Worm (Caenorhabditis elegans) whole organism, late embryonic: Measurements from ENCODE around the gene glb-5.

Source experiments
- C38D4.7 ChIP-seq: fragments of 200-800 bp; sonication (Bioruptor generic); optimal IDR thresholded peaks from 2 replicates; lab custom pipeline; 2018; ENCODE audit warnings: mild to moderate bottlenecking, missing genetic modification characterization, moderate library complexity, missing compliant biosample characterization
- F13H6.1 ChIP-seq: sonication (generic microtip); optimal IDR thresholded peaks from 2 replicates; lab custom pipeline; 2016; ENCODE audit warnings: missing genetic modification characterization, missing compliant biosample characterization
- K09A11.1 ChIP-seq: sonication (generic microtip); optimal IDR thresholded peaks from 2 replicates; lab custom pipeline; 2017; ENCODE audit warnings: antibody characterized with exemption, mild to moderate bottlenecking, missing genetic modification characterization, missing compliant biosample characterization; ENCODE audit not compliant: insufficient read depth
- T23F11.4 ChIP-seq: fragments of 200-800 bp; sonication (Bioruptor generic); optimal IDR thresholded peaks from 2 replicates; lab custom pipeline; 2018; ENCODE audit warnings: mild to moderate bottlenecking, missing genetic modification characterization, missing compliant biosample characterization
- Y22D7AL.16 ChIP-seq: sonication (generic microtip); optimal IDR thresholded peaks from 2 replicates; lab custom pipeline; 2016; ENCODE audit warnings: missing genetic modification characterization, missing compliant biosample characterization
- ahr-1 ChIP-seq: sonication (generic microtip); optimal IDR thresholded peaks from 2 replicates; lab custom pipeline; 2016; ENCODE audit warnings: missing genetic modification characterization, missing compliant biosample characterization
- ceh-14 ChIP-seq: sonication (generic microtip); optimal IDR thresholded peaks from 2 replicates; lab custom pipeline; 2016; ENCODE audit warnings: missing genotype, missing genetic modification characterization, missing compliant biosample characterization
- ceh-18 ChIP-seq: sonication (generic microtip); optimal IDR thresholded peaks from 2 replicates; lab custom pipeline; 2016; ENCODE audit warnings: missing genetic modification characterization, missing compliant biosample characterization
- ceh-2 ChIP-seq: sonication (generic microtip); optimal IDR thresholded peaks from 2 replicates; lab custom pipeline; 2016; ENCODE audit warnings: missing genotype, missing genetic modification characterization, missing compliant biosample characterization
- ceh-22 ChIP-seq: sonication (generic microtip); optimal IDR thresholded peaks from 2 replicates; lab custom pipeline; 2017; ENCODE audit warnings: missing biosample characterization, missing genetic modification characterization
- ceh-24 ChIP-seq: sonication (generic microtip); optimal IDR thresholded peaks from 2 replicates; lab custom pipeline; 2016; ENCODE audit warnings: mild to moderate bottlenecking, missing genetic modification characterization, missing compliant biosample characterization
- ceh-30 ChIP-seq: fragments of 150-350 bp; optimal IDR thresholded peaks from 2 replicates; lab custom pipeline; 2014; ENCODE audit warnings: missing biosample characterization, missing genetic modification characterization
- ceh-31 ChIP-seq: sonication (generic microtip); optimal IDR thresholded peaks from 2 replicates; lab custom pipeline; 2016; ENCODE audit warnings: missing genetic modification characterization, missing compliant biosample characterization
- ceh-34 ChIP-seq: sonication (generic microtip); optimal IDR thresholded peaks from 2 replicates; lab custom pipeline; 2016; ENCODE audit warnings: mild to moderate bottlenecking, missing genetic modification characterization, missing compliant biosample characterization
- ceh-48 ChIP-seq: sonication (generic microtip); optimal IDR thresholded peaks from 2 replicates; lab custom pipeline; 2016; ENCODE audit warnings: missing genetic modification characterization, inconsistent platforms, missing compliant biosample characterization
- ceh-9 ChIP-seq: sonication (generic microtip); optimal IDR thresholded peaks from 2 replicates; lab custom pipeline; 2016; ENCODE audit warnings: mild to moderate bottlenecking, missing genetic modification characterization, inconsistent platforms, missing compliant biosample characterization
- che-1 ChIP-seq: sonication (generic microtip); optimal IDR thresholded peaks from 2 replicates; lab custom pipeline; 2016; ENCODE audit warnings: mild to moderate bottlenecking, missing genetic modification characterization, missing compliant biosample characterization
- dve-1 ChIP-seq: sonication (generic microtip); optimal IDR thresholded peaks from 2 replicates; lab custom pipeline; 2017; ENCODE audit warnings: antibody characterized with exemption, mild to moderate bottlenecking, missing genetic modification characterization, missing compliant biosample characterization
- elt-2 ChIP-seq: sonication (generic microtip); optimal IDR thresholded peaks from 2 replicates; lab custom pipeline; 2016; ENCODE audit warnings: missing genetic modification reagents, missing genetic modification characterization, missing compliant biosample characterization
- ets-4 ChIP-seq: sonication (generic microtip); optimal IDR thresholded peaks from 2 replicates; lab custom pipeline; 2016; ENCODE audit warnings: missing genetic modification characterization, missing compliant biosample characterization
- fax-1 ChIP-seq: sonication (generic microtip); optimal IDR thresholded peaks from 2 replicates; lab custom pipeline; 2016; ENCODE audit warnings: missing genotype, missing genetic modification characterization, missing compliant biosample characterization
- fkh-10 ChIP-seq: fragments of 150-350 bp; optimal IDR thresholded peaks from 2 replicates; lab custom pipeline; 2014; ENCODE audit warnings: missing biosample characterization, missing genetic modification reagents, missing genetic modification characterization
- fkh-6 ChIP-seq: sonication (generic microtip); optimal IDR thresholded peaks from 2 replicates; lab custom pipeline; 2016; ENCODE audit warnings: missing genetic modification characterization, missing compliant biosample characterization
- gmeb-2 ChIP-seq: sonication (generic microtip); optimal IDR thresholded peaks from 2 replicates; lab custom pipeline; 2016; ENCODE audit warnings: missing genetic modification characterization, inconsistent platforms, missing compliant biosample characterization
- hlh-30 ChIP-seq: sonication (generic microtip); optimal IDR thresholded peaks from 2 replicates; lab custom pipeline; 2017; ENCODE audit warnings: antibody characterized with exemption, missing genetic modification characterization, missing compliant biosample characterization; ENCODE audit not compliant: insufficient read depth
- hlh-6 ChIP-seq: sonication (generic microtip); optimal IDR thresholded peaks from 2 replicates; lab custom pipeline; 2016; ENCODE audit warnings: missing genotype, missing genetic modification characterization, missing compliant biosample characterization
- lim-6 ChIP-seq: sonication (generic microtip); optimal IDR thresholded peaks from 2 replicates; lab custom pipeline; 2016; ENCODE audit warnings: missing genetic modification characterization, missing compliant biosample characterization
- lin-11 ChIP-seq: fragments of 200-800 bp; sonication (Bioruptor generic); optimal IDR thresholded peaks from 2 replicates; lab custom pipeline; 2018; ENCODE audit warnings: mild to moderate bottlenecking, missing genetic modification characterization, missing compliant biosample characterization
- madf-2 ChIP-seq: sonication (generic microtip); optimal IDR thresholded peaks from 2 replicates; lab custom pipeline; 2017; ENCODE audit warnings: missing genetic modification characterization, missing compliant biosample characterization
- mec-3 ChIP-seq: sonication (generic microtip); optimal IDR thresholded peaks from 2 replicates; lab custom pipeline; 2016; ENCODE audit warnings: borderline replicate concordance, missing genetic modification characterization, missing compliant biosample characterization
- nfya-1 ChIP-seq: sonication (generic microtip); optimal IDR thresholded peaks from 2 replicates; lab custom pipeline; 2017; ENCODE audit warnings: missing genetic modification characterization, mild to moderate bottlenecking, missing compliant biosample characterization, antibody characterized with exemption, moderate library complexity
- nhr-11 ChIP-seq: fragments of 150-350 bp; optimal IDR thresholded peaks from 2 replicates; lab custom pipeline; 2014; ENCODE audit warnings: missing biosample characterization, missing genetic modification characterization
- nhr-232 ChIP-seq: sonication (generic microtip); optimal IDR thresholded peaks from 2 replicates; lab custom pipeline; 2016; ENCODE audit warnings: missing genetic modification characterization, missing compliant biosample characterization
- npax-4 ChIP-seq: sonication (generic microtip); optimal IDR thresholded peaks from 2 replicates; lab custom pipeline; 2016; ENCODE audit warnings: missing genetic modification characterization, missing compliant biosample characterization
- odd-2 ChIP-seq: sonication (generic microtip); optimal IDR thresholded peaks from 2 replicates; lab custom pipeline; 2017; ENCODE audit warnings: antibody characterized with exemption, mild to moderate bottlenecking, missing genetic modification characterization, missing compliant biosample characterization
- pag-3 ChIP-seq: sonication (generic microtip); optimal IDR thresholded peaks from 2 replicates; lab custom pipeline; 2016; ENCODE audit warnings: missing compliant biosample characterization, missing genetic modification characterization, borderline replicate concordance
- pat-9 ChIP-seq: fragments of 200-800 bp; sonication (Bioruptor generic); optimal IDR thresholded peaks from 2 replicates; lab custom pipeline; 2018; ENCODE audit warnings: mild to moderate bottlenecking, missing genetic modification characterization, moderate library complexity, missing compliant biosample characterization
- pha-2 ChIP-seq: sonication (generic microtip); optimal IDR thresholded peaks from 2 replicates; lab custom pipeline; 2017; ENCODE audit warnings: mild to moderate bottlenecking, missing genetic modification characterization, missing compliant biosample characterization
- pros-1 ChIP-seq: fragments of 150-350 bp; optimal IDR thresholded peaks from 2 replicates; lab custom pipeline; 2014; ENCODE audit warnings: missing biosample characterization, missing genetic modification reagents, missing genetic modification characterization
- ref-2 ChIP-seq: sonication (generic microtip); optimal IDR thresholded peaks from 2 replicates; lab custom pipeline; 2016; ENCODE audit warnings: missing genetic modification characterization, missing compliant biosample characterization
- rnt-1 ChIP-seq: sonication (generic microtip); optimal IDR thresholded peaks from 2 replicates; lab custom pipeline; 2016; ENCODE audit warnings: missing genetic modification characterization, missing compliant biosample characterization
- sox-2 ChIP-seq: fragments of 200-800 bp; sonication (Bioruptor generic); IDR thresholded peaks from 2 replicates; pipeline ENCODE4 v1.3.6; 2022; ENCODE audit warnings: missing genetic modification reagents, missing genetic modification characterization, missing compliant biosample characterization
- sox-4 ChIP-seq: sonication (generic microtip); optimal IDR thresholded peaks from 2 replicates; lab custom pipeline; 2017; ENCODE audit warnings: mild to moderate bottlenecking, missing genetic modification characterization, inconsistent platforms, missing compliant biosample characterization
- syd-9 ChIP-seq: sonication (generic microtip); optimal IDR thresholded peaks from 2 replicates; lab custom pipeline; 2016; ENCODE audit warnings: mild to moderate bottlenecking, missing genetic modification characterization, moderate library complexity, missing compliant biosample characterization
- tbx-2 ChIP-seq: sonication (generic microtip); optimal IDR thresholded peaks from 2 replicates; lab custom pipeline; 2016; ENCODE audit warnings: missing genetic modification characterization, missing compliant biosample characterization
- tbx-7 ChIP-seq: sonication (generic microtip); optimal IDR thresholded peaks from 2 replicates; lab custom pipeline; 2016; ENCODE audit warnings: missing genotype, missing genetic modification characterization, missing compliant biosample characterization
- ttx-3 ChIP-seq: sonication (generic microtip); optimal IDR thresholded peaks from 2 replicates; lab custom pipeline; 2016; ENCODE audit warnings: missing genetic modification reagents, missing genetic modification characterization, missing compliant biosample characterization
- unc-3 ChIP-seq, 2 experiments: fragments of 200-800 bp in 1 of 2; sonication (Bioruptor generic) in 1 of 2; sonication (generic microtip) in 1 of 2; conservative IDR thresholded peaks in 1 of 2; optimal IDR thresholded peaks in 1 of 2; 2 replicates each; pipeline versions ENCODE4 v1.3.6 to Lab custom; 2016 to 2022; ENCODE audit warnings: missing compliant biosample characterization in 2 of 2, missing genetic modification characterization in 2 of 2, missing genetic modification reagents in 1 of 2
- unc-42 ChIP-seq: sonication (generic microtip); optimal IDR thresholded peaks from 2 replicates; lab custom pipeline; 2016; ENCODE audit warnings: missing genotype, missing genetic modification characterization, missing compliant biosample characterization
- unc-55 ChIP-seq: sonication (generic microtip); optimal IDR thresholded peaks from 2 replicates; lab custom pipeline; 2017; ENCODE audit warnings: missing biosample characterization, missing genetic modification reagents, missing genetic modification characterization
- unc-86 ChIP-seq: sonication (generic microtip); optimal IDR thresholded peaks from 2 replicates; lab custom pipeline; 2016; ENCODE audit warnings: missing genetic modification characterization, missing compliant biosample characterization
- zip-5 ChIP-seq: sonication (generic microtip); optimal IDR thresholded peaks from 2 replicates; lab custom pipeline; 2016; ENCODE audit warnings: missing genetic modification characterization, missing compliant biosample characterization

glb-5 gene

ce11 chrV:5580517-5580916, 21.8 kb downstream of the glb-5 start (continued):
- no peak for TF ChIP-seq fkh-10 (GFP tag; lab: Kevin White, UChicago)
- TF ChIP-seq ceh-34 (tag; lab: Kevin White, UChicago): no peak
- peak; percentile 46 for TF ChIP-seq ceh-2 (tag; lab: Kevin White, UChicago)
- peak; percentile 87 for TF ChIP-seq nfya-1 (tag; lab: Kevin White, UChicago)
- TF ChIP-seq pag-3 (tag; lab: Kevin White, UChicago): no peak
- no peak for TF ChIP-seq syd-9 (tag; lab: Kevin White, UChicago)
- no peak for TF ChIP-seq tbx-7
- no peak for TF ChIP-seq zip-5 (tag; lab: Kevin White, UChicago)
- no peak for TF ChIP-seq madf-2 (tag; lab: Kevin White, UChicago)
- TF ChIP-seq K09A11.1 (tag; lab: Kevin White, UChicago): peak; percentile 69
- no peak for TF ChIP-seq ahr-1 (tag; lab: Kevin White, UChicago)
- no peak for TF ChIP-seq pha-2 (tag; lab: Kevin White, UChicago)
- TF ChIP-seq ttx-3 (tag; lab: Kevin White, UChicago): no peak
- TF ChIP-seq pros-1 (tag; lab: Kevin White, UChicago): no peak
- no peak for TF ChIP-seq mec-3 (tag; lab: Kevin White, UChicago)
- no peak for TF ChIP-seq lim-6
- no peak for TF ChIP-seq ceh-9
- no peak for TF ChIP-seq ceh-18 (tag; lab: Kevin White, UChicago)
- no peak for TF ChIP-seq ceh-30 (tag; lab: Kevin White, UChicago)
- TF ChIP-seq T23F11.4 (GFP tag; lab: Kevin White, UChicago): no peak
- no peak for TF ChIP-seq ceh-22 (tag; lab: Kevin White, UChicago)
- TF ChIP-seq unc-3 (GFP tag; conservative IDR thresholded peaks at IDR 0.05; lab: Robert Waterston, UW): no peak
- TF ChIP-seq unc-3 (tag; optimal IDR thresholded peaks at IDR 0.05; lab: Kevin White, UChicago): no peak
- TF ChIP-seq rnt-1 (tag; lab: Kevin White, UChicago): no peak
- no peak for TF ChIP-seq ceh-14 (tag; lab: Kevin White, UChicago)
- TF ChIP-seq che-1 (tag; lab: Kevin White, UChicago): no peak
- no peak for TF ChIP-seq fkh-6
- no peak for TF ChIP-seq dve-1 (tag; lab: Kevin White, UChicago)
- TF ChIP-seq ref-2: peak; percentile 6
- peak; percentile 74 for TF ChIP-seq ceh-31 (tag; lab: Kevin White, UChicago)
- TF ChIP-seq unc-86 (tag; lab: Kevin White, UChicago): no peak
- no peak for TF ChIP-seq gmeb-2 (tag; lab: Kevin White, UChicago)
- peak; percentile 40; the same call in 1 of the 2 replicates for TF ChIP-seq sox-2 (GFP tag; lab: Robert Waterston, UW)
- TF ChIP-seq sox-4: no peak
- TF ChIP-seq unc-42 (tag; lab: Kevin White, UChicago): peak; percentile 30
- no peak for TF ChIP-seq ceh-24 (tag; lab: Kevin White, UChicago)
- no peak for TF ChIP-seq nhr-232 (tag; lab: Kevin White, UChicago)
- no peak for TF ChIP-seq npax-4 (tag; lab: Kevin White, UChicago)
- TF ChIP-seq hlh-6 (tag; lab: Kevin White, UChicago): no peak
- TF ChIP-seq fax-1 (tag; lab: Kevin White, UChicago): no peak
- TF ChIP-seq pat-9 (tag; lab: Kevin White, UChicago): no peak
- TF ChIP-seq tbx-2 (tag; lab: Kevin White, UChicago): peak; percentile 31
- peak; percentile 38 for TF ChIP-seq unc-55
- no peak for TF ChIP-seq Y22D7AL.16 (tag; lab: Kevin White, UChicago)
- TF ChIP-seq hlh-30 (tag; lab: Kevin White, UChicago): no peak
- no peak for TF ChIP-seq ets-4 (tag; lab: Kevin White, UChicago)
- TF ChIP-seq C38D4.7 (GFP tag; lab: Kevin White, UChicago): no peak
- TF ChIP-seq lin-11: no peak
- TF ChIP-seq nhr-11: no peak
- no peak for TF ChIP-seq odd-2 (tag; lab: Kevin White, UChicago)
- no peak for TF ChIP-seq elt-2 (tag; lab: Kevin White, UChicago)
- TF ChIP-seq ceh-48 (tag; lab: Kevin White, UChicago): peak; percentile 80
- TF ChIP-seq F13H6.1 (tag; lab: Kevin White, UChicago): no peak
